Worm (Caenorhabditis elegans): ENCODE measurements around the gene gen-1.

Gene gen-1

ce11 chrIII:6248064-6248687 lies at the start of gene gen-1, which contains the start of gene stt-3:
gen-1 (minus strand) TSS chrIII:6248158.
stt-3 (plus strand) TSS chrIII:6248637.
- no peak for TF ChIP-seq unc-62 (GFP tag; optimal IDR thresholded peaks at IDR 0.05)

ce11 chrIII:6297599-6297998 lies 49.6 kb upstream of the gen-1 start:
- TF ChIP-seq unc-62 (GFP tag; optimal IDR thresholded peaks at IDR 0.05): no peak

- TF ChIP-seq unc-62 (GFP tag; optimal IDR thresholded peaks at IDR 0.05): no peak
Measured at ce11 chrIII:6295972-6296700, 48.2 kb upstream of the gen-1 start, which contains the start of gene F47D12.7. F47D12.7 (minus strand) TSS chrIII:6296022.

- TF ChIP-seq unc-62 (GFP tag; optimal IDR thresholded peaks at IDR 0.05): no peak
Measured at ce11 chrIII:6290469-6291182, 42.7 kb upstream of the gen-1 start.

ce11 chrIII:6289366-6289765 lies 41.4 kb upstream of the gen-1 start:
- TF ChIP-seq unc-62 (GFP tag; optimal IDR thresholded peaks at IDR 0.05): no peak

- no peak for TF ChIP-seq unc-62 (GFP tag; optimal IDR thresholded peaks at IDR 0.05)
Measured at ce11 chrIII:6287195-6287594, 39.2 kb upstream of the gen-1 start, which contains the start of gene F47D12.6. F47D12.6 (minus strand) TSS chrIII:6287295.

ce11 chrIII:6285890-6286289 lies 37.9 kb upstream of the gen-1 start, which contains the start of gene gadr-3:
gadr-3 (minus strand) TSS chrIII:6285990.
- TF ChIP-seq unc-62 (GFP tag; optimal IDR thresholded peaks at IDR 0.05): no peak

- no peak for TF ChIP-seq unc-62 (GFP tag; optimal IDR thresholded peaks at IDR 0.05)
Measured at ce11 chrIII:6283024-6283423, 35.1 kb upstream of the gen-1 start.

ce11 chrIII:6280070-6280596 lies 32.2 kb upstream of the gen-1 start, which contains the start of gene hmg-1.2:
hmg-1.2 (plus strand) TSS chrIII:6280380.
- no peak for TF ChIP-seq unc-62 (GFP tag; optimal IDR thresholded peaks at IDR 0.05)

ce11 chrIII:6279453-6279852 lies 31.5 kb upstream of the gen-1 start:
- TF ChIP-seq unc-62 (GFP tag; optimal IDR thresholded peaks at IDR 0.05): no peak

- no peak for TF ChIP-seq unc-62 (GFP tag; optimal IDR thresholded peaks at IDR 0.05)
Measured at ce11 chrIII:6278301-6278827, 30.4 kb upstream of the gen-1 start, which contains the start of gene C18F10.7. C18F10.7 (minus strand) TSS chrIII:6278351.

- no peak for TF ChIP-seq unc-62 (GFP tag; optimal IDR thresholded peaks at IDR 0.05)
Measured at ce11 chrIII:6272868-6273267, 24.9 kb upstream of the gen-1 start, which contains the start of gene C18F10.2. C18F10.2 (plus strand) TSS chrIII:6273168.

ce11 chrIII:6270277-6270676 lies 22.3 kb upstream of the gen-1 start, which contains the start of gene srg-3:
srg-3 (minus strand) TSS chrIII:6270377.
- no peak for TF ChIP-seq unc-62 (GFP tag; optimal IDR thresholded peaks at IDR 0.05)

- TF ChIP-seq unc-62 (GFP tag; optimal IDR thresholded peaks at IDR 0.05): no peak
Measured at ce11 chrIII:6268061-6268460, 20.1 kb upstream of the gen-1 start, which contains the start of gene srg-7. srg-7 (minus strand) TSS chrIII:6268161.

- no peak for TF ChIP-seq unc-62 (GFP tag; optimal IDR thresholded peaks at IDR 0.05)
Measured at ce11 chrIII:6265911-6266310, 18.0 kb upstream of the gen-1 start, which contains the start of gene srg-6. srg-6 (minus strand) TSS chrIII:6266011.
